Worm (Caenorhabditis elegans) whole organism, mixed stage, embryonic: Measurements from ENCODE around the gene C35B1.8.

Source experiments
- blmp-1 ChIP-seq: fragments of 150-350 bp; optimal IDR thresholded peaks from 2 replicates; lab custom pipeline; 2014; ENCODE audit warnings: missing biosample characterization, missing genetic modification characterization
- elt-3 ChIP-seq: fragments of 150-350 bp; optimal IDR thresholded peaks from 2 replicates; lab custom pipeline; 2014; ENCODE audit warnings: missing biosample characterization, missing genetic modification characterization
- flh-1 ChIP-seq: fragments of 200-800 bp; sonication (Bioruptor generic); optimal IDR thresholded peaks from 2 replicates; lab custom pipeline; 2018; ENCODE audit warnings: mild to moderate bottlenecking, missing genetic modification characterization, moderate library complexity, missing compliant biosample characterization
- lin-13 ChIP-seq: fragments of 150-350 bp; optimal IDR thresholded peaks from 2 replicates; lab custom pipeline; 2014; ENCODE audit warnings: missing biosample characterization, missing genetic modification characterization
- mab-5 ChIP-seq: fragments of 150-350 bp; optimal IDR thresholded peaks from 2 replicates; lab custom pipeline; 2014; ENCODE audit warnings: missing biosample characterization, missing genetic modification characterization
- nhr-28 ChIP-seq: fragments of 150-350 bp; optimal IDR thresholded peaks from 2 replicates; lab custom pipeline; 2014; ENCODE audit warnings: missing biosample characterization, missing genetic modification characterization
- pha-4 ChIP-seq: fragments of 150-350 bp; optimal IDR thresholded peaks from 2 replicates; lab custom pipeline; 2018; ENCODE audit warnings: missing biosample characterization, missing genetic modification reagents, missing genetic modification characterization
- snpc-4 ChIP-seq: fragments of 150-350 bp; optimal IDR thresholded peaks from 2 replicates; lab custom pipeline; 2014; ENCODE audit warnings: missing biosample characterization, missing genetic modification characterization
- unc-39 ChIP-seq: fragments of 150-350 bp; optimal IDR thresholded peaks from 2 replicates; lab custom pipeline; 2014; ENCODE audit warnings: missing biosample characterization, missing genetic modification characterization
- unc-62 ChIP-seq: fragments of 150-350 bp; optimal IDR thresholded peaks from 2 replicates; lab custom pipeline; 2014; ENCODE audit warnings: missing biosample characterization, missing genetic modification reagents, missing genetic modification characterization
- zip-8 ChIP-seq: fragments of 150-350 bp; optimal IDR thresholded peaks from 2 replicates; lab custom pipeline; 2014; ENCODE audit warnings: missing biosample characterization, missing genetic modification characterization
- ztf-11 ChIP-seq: fragments of 150-350 bp; optimal IDR thresholded peaks from 2 replicates; lab custom pipeline; 2014; ENCODE audit warnings: missing biosample characterization, missing genetic modification characterization

DNA sequence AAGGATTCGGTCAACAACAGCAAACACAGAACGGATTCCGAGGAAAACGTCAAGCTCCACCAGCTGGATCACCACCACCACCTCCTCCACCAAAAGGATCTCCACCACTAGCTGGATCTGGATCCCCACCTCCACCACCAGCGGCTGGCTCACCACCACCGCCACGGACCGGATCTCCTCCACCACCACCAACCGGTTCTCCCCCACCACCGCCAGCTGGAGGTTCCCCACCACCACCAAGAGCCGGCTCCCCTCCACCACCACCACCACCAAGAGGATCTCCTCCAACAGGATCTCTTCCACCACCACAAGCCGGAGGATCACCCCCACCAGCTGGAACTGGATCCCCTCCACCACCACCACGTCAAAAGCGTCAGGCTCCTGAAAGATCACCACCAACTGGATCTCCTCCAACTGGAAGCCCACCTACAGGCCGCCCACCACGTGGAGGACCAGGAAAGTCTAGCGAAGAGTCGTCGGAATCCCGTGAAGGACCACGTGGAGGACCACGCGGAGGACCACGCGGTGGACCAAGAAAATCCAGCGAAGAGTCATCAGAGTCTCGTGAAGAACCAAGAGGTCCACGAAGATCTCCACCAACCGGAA is 2.0 kb downstream of the C35B1.8 start:
- TF ChIP-seq snpc-4 (tag; lab: Kevin White, UChicago) (no peak), unc-62 (GFP tag; lab: Kevin White, UChicago) (no peak), unc-39 (tag; lab: Kevin White, UChicago) (no peak), lin-13 (tag; lab: Kevin White, UChicago) (no peak), elt-3 (no peak), pha-4 (tag; lab: Kevin White, UChicago) (no peak), flh-1 (GFP tag; lab: Kevin White, UChicago) (no peak), ztf-11 (tag; lab: Kevin White, UChicago) (no peak), zip-8 (tag; lab: Kevin White, UChicago) (no peak), blmp-1 (no peak), nhr-28 (tag; lab: Kevin White, UChicago) (no peak), mab-5 (no peak)
